Worm (Caenorhabditis elegans): Measurements from ENCODE around the gene C46E10.8.

The C46E10.8 gene

ce11 chrII:3750685-3751084 lies 22.8 kb upstream of the C46E10.8 start, which contains the start of gene fbxb-91:
Gene fbxb-91 (minus strand): TSS chrII:3750785.
- TF ChIP-seq lin-29 (GFP tag; IDR thresholded peaks at IDR 0.05) = no peak
- TF ChIP-seq nhr-237 (tag; optimal IDR thresholded peaks at IDR 0.05) = no peak
- TF ChIP-seq daf-16 (GFP tag; optimal IDR thresholded peaks at IDR 0.05) = no peak
- no peak for TF ChIP-seq daf-16 (tag; optimal IDR thresholded peaks at IDR 0.05)

ce11 chrII:3748719-3749118 lies 20.8 kb upstream of the C46E10.8 start, which contains the start of gene fbxb-90:
Gene fbxb-90 (minus strand): TSS chrII:3748819.
- TF ChIP-seq unc-62 (GFP tag; optimal IDR thresholded peaks at IDR 0.05 in 1 of 2) (peak in 1 of 2 experiments; percentile 11), unc-62 (tag; optimal IDR thresholded peaks at IDR 0.05) (no peak), mxl-3 (GFP tag; optimal IDR thresholded peaks at IDR 0.05) (no peak)

DNA sequence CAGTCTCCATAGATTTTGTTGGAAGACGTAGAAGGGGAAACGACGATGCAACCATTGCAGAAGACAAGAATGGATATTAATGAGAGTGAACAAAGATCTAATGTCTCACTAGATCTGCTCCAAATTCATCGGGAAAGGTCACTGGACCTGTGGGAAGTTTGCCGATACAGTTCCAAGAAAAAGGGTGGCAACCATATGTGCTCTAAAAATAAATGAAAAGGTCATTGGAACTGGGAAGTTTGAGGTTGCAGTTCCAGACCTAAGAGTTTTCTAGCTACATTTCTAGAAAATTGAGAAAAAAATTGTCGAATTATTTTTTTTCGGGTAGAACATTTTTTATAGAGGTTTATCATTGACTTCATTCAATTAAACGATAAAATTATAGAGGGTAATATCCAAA lies 19.5 kb upstream of the C46E10.8 start, which contains the start of gene fbxb-92:
Gene fbxb-92 (minus strand): TSS at position 101 of the 400 bp plus-strand sequence.
- no peak for TF ChIP-seq Y5F2A.4 (GFP tag; optimal IDR thresholded peaks at IDR 0.05)
- TF ChIP-seq mep-1 (tag; optimal IDR thresholded peaks at IDR 0.05) = no peak

ce11 chrII:3743684-3744200 lies 15.8 kb upstream of the C46E10.8 start, which contains the start of gene nta-1:
Gene nta-1 (minus strand): TSS chrII:3743814.
- TF ChIP-seq hif-1 (tag; optimal IDR thresholded peaks at IDR 0.05) (no peak), vab-7 (GFP tag; IDR thresholded peaks at IDR 0.05) (no peak), lsy-2 (tag; optimal IDR thresholded peaks at IDR 0.05) (no peak), pqm-1 (tag; optimal IDR thresholded peaks at IDR 0.05) (peak; percentile 50), nhr-102 (tag; optimal IDR thresholded peaks at IDR 0.05) (peak; percentile 74), daf-19 (GFP tag; conservative IDR thresholded peaks at IDR 0.05) (no peak), nhr-77 (tag; optimal IDR thresholded peaks at IDR 0.05) (peak; percentile 13), unc-62 (GFP tag; optimal IDR thresholded peaks at IDR 0.05 in 1 of 2) (peak in 1 of 2 experiments; percentile 97), unc-62 (tag; optimal IDR thresholded peaks at IDR 0.05) (no peak), madf-9 (GFP tag; conservative IDR thresholded peaks at IDR 0.05) (no peak), dmd-6 (GFP tag; IDR thresholded peaks at IDR 0.05) (peak; percentile 58), nhr-10 (tag; optimal IDR thresholded peaks at IDR 0.05) (no peak), pha-4 (GFP tag; IDR thresholded peaks at IDR 0.05) (no peak), pha-4 (tag; optimal IDR thresholded peaks at IDR 0.05) (no peak), F37D6.2 (tag; optimal IDR thresholded peaks at IDR 0.05) (no peak), nhr-28 (tag; optimal IDR thresholded peaks at IDR 0.05) (peak; percentile 91), duxl-1 (tag; optimal IDR thresholded peaks at IDR 0.05; ENCODE audit: poor library complexity) (peak; percentile 76), daf-16 (GFP tag; optimal IDR thresholded peaks at IDR 0.05) (no peak), daf-16 (tag; optimal IDR thresholded peaks at IDR 0.05) (peak; percentile 64), hlh-11 (tag; optimal IDR thresholded peaks at IDR 0.05) (peak; percentile 51), F44E2.7 (GFP tag; IDR thresholded peaks at IDR 0.05) (no peak), T20F7.1 (GFP tag; optimal IDR thresholded peaks at IDR 0.05) (no peak), lir-3 (tag; optimal IDR thresholded peaks at IDR 0.05) (no peak), hmg-1.1 (GFP tag; IDR thresholded peaks at IDR 0.05) (0 out of 2 replicates have a peak, but pooled peaks have one; percentile 36), mdl-1 (tag; optimal IDR thresholded peaks at IDR 0.05) (peak in 1 of 2 experiments; percentile 22)

- TF ChIP-seq nhr-48 (tag; optimal IDR thresholded peaks at IDR 0.05) (no peak), nhr-111 (GFP tag; optimal IDR thresholded peaks at IDR 0.05) (no peak), egl-43 (GFP tag; IDR thresholded peaks at IDR 0.05) (no peak)
These were observed 13.7 kb upstream of the C46E10.8 start, which contains the start of gene F12E12.1 for ce11 chrII:3741584-3741983. Gene F12E12.1 (plus strand): TSS chrII:3741884.

Measured in whole organism, L4 larva.